Fruit fly (Drosophila melanogaster): ENCODE results near the gene sas.
A peak's percentile ranks its signal among the peaks of the same experiment; 100 is the strongest.

sas gene

dm6 chr3R:7135881-7136280, 26.7 kb upstream of the sas start, which contains the start of gene Fer1:
TSS of gene Fer1 (plus strand) at chr3R:7136206.
- TF ChIP-seq CG17801 (GFP tag; optimal IDR thresholded peaks at IDR 0.05; ENCODE audit: partially characterized antibody) = no peak

- no peak for TF ChIP-seq CG17801 (GFP tag; optimal IDR thresholded peaks at IDR 0.05; ENCODE audit: partially characterized antibody)
Observed at dm6 chr3R:7137207-7137606, 25.4 kb upstream of the sas start.

dm6 chr3R:7138058-7138457, 24.6 kb upstream of the sas start:
- no peak for TF ChIP-seq CG17801 (GFP tag; optimal IDR thresholded peaks at IDR 0.05; ENCODE audit: partially characterized antibody)

dm6 chr3R:7139188-7140038, 23.2 kb upstream of the sas start:
- TF ChIP-seq CG17801 (GFP tag; optimal IDR thresholded peaks at IDR 0.05; ENCODE audit: partially characterized antibody) = no peak

dm6 chr3R:7142580-7142979, 20.0 kb upstream of the sas start:
- no peak for TF ChIP-seq CG17801 (GFP tag; optimal IDR thresholded peaks at IDR 0.05; ENCODE audit: partially characterized antibody)

dm6 chr3R:7144245-7144904, 18.2 kb upstream of the sas start, which contains the start of the genes CG14610 and CG2656:
TSS of gene CG14610 (minus strand) at chr3R:7144295.
TSS of gene CG2656 (plus strand) at chr3R:7144724.
- peak; percentile 56 for TF ChIP-seq CG17801 (GFP tag; optimal IDR thresholded peaks at IDR 0.05; ENCODE audit: partially characterized antibody)

- peak; percentile 15 for TF ChIP-seq CG17801 (GFP tag; optimal IDR thresholded peaks at IDR 0.05; ENCODE audit: partially characterized antibody)
Observed at dm6 chr3R:7150544-7151406, 11.8 kb upstream of the sas start, which contains the start of the genes gfzf and Sas-4. TSS of gene gfzf (minus strand) at chr3R:7150968. TSS of gene Sas-4 (plus strand) at chr3R:7151367.

dm6 chr3R:7154586-7155357, 7.8 kb upstream of the sas start, which contains the start of gene MAGE:
TSS of gene MAGE (minus strand) at chr3R:7155180.
- TF ChIP-seq CG17801 (GFP tag; optimal IDR thresholded peaks at IDR 0.05; ENCODE audit: partially characterized antibody) = no peak

dm6 chr3R:7157102-7157501, 5.5 kb upstream of the sas start:
- TF ChIP-seq CG17801 (GFP tag; optimal IDR thresholded peaks at IDR 0.05; ENCODE audit: partially characterized antibody) = no peak

- no peak for TF ChIP-seq CG17801 (GFP tag; optimal IDR thresholded peaks at IDR 0.05; ENCODE audit: partially characterized antibody)
Observed at dm6 chr3R:7159615-7160014, 3.0 kb upstream of the sas start.

dm6 chr3R:7169927-7170326, 7.3 kb downstream of the sas start:
- TF ChIP-seq CG17801 (GFP tag; optimal IDR thresholded peaks at IDR 0.05; ENCODE audit: partially characterized antibody) = no peak

- no peak for TF ChIP-seq CG17801 (GFP tag; optimal IDR thresholded peaks at IDR 0.05; ENCODE audit: partially characterized antibody)
Observed at dm6 chr3R:7171384-7172099, 8.9 kb downstream of the sas start.

- no peak for TF ChIP-seq CG17801 (GFP tag; optimal IDR thresholded peaks at IDR 0.05; ENCODE audit: partially characterized antibody)
Observed at dm6 chr3R:7172978-7173377, 10.4 kb downstream of the sas start.

dm6 chr3R:7174755-7175154, 12.1 kb downstream of the sas start:
- no peak for TF ChIP-seq CG17801 (GFP tag; optimal IDR thresholded peaks at IDR 0.05; ENCODE audit: partially characterized antibody)

Measured in ovary, adult (tissue).